Fruit fly (Drosophila melanogaster) whole organism, wandering third instar larva: ENCODE data around the gene CG10035.

Source experiments
- Hr78 ChIP-seq: fragments of >200 bp; optimal IDR thresholded peaks from 2 replicates; lab custom pipeline; 2017; ENCODE audit warnings: missing biosample characterization, missing genetic modification characterization
- Myc ChIP-seq: fragments of >200 bp; optimal IDR thresholded peaks from 2 replicates; lab custom pipeline; 2017
- Vsx2 ChIP-seq: fragments of 200-300, 225-300 bp; sonication (Bioruptor generic); optimal IDR thresholded peaks from 2 replicates; lab custom pipeline; 2018; ENCODE audit warnings: missing biosample characterization, missing genetic modification characterization; ENCODE audit not compliant: partially characterized antibody
- dl ChIP-seq, 2 experiments: fragments of 175-275, 200-275 bp in 1 of 2; fragments of 200-275 bp in 1 of 2; sonication (Bioruptor generic); optimal IDR thresholded peaks; lab custom pipeline; 2018; ENCODE audit warnings: mild to moderate bottlenecking in 2 of 2, missing biosample characterization in 2 of 2, missing genetic modification characterization in 2 of 2, moderate library complexity in 2 of 2; ENCODE audit not compliant: partially characterized antibody in 2 of 2, insufficient read depth in 1 of 2
- h ChIP-seq: fragments of 200-800 bp; sonication (Bioruptor generic); optimal IDR thresholded peaks from 3 replicates; lab custom pipeline; 2016; ENCODE audit warnings: missing biosample characterization, mild to moderate bottlenecking, missing genetic modification characterization
- pan ChIP-seq: fragments of >200 bp; optimal IDR thresholded peaks from 2 replicates; lab custom pipeline; 2017
- rgr ChIP-seq: fragments of 200-800 bp; sonication (Bioruptor generic); optimal IDR thresholded peaks from 3 replicates; lab custom pipeline; 2016; ENCODE audit warnings: missing biosample characterization, mild to moderate bottlenecking, missing genetic modification characterization
- sv ChIP-seq: fragments of 200-800 bp; sonication (Bioruptor generic); optimal IDR thresholded peaks from 3 replicates; lab custom pipeline; 2016; ENCODE audit warnings: missing biosample characterization, missing genetic modification characterization
- tai ChIP-seq: sonication (Bioruptor generic); optimal IDR thresholded peaks from 2 replicates; lab custom pipeline; 2016; ENCODE audit warnings: missing biosample characterization, missing genetic modification characterization

DNA sequence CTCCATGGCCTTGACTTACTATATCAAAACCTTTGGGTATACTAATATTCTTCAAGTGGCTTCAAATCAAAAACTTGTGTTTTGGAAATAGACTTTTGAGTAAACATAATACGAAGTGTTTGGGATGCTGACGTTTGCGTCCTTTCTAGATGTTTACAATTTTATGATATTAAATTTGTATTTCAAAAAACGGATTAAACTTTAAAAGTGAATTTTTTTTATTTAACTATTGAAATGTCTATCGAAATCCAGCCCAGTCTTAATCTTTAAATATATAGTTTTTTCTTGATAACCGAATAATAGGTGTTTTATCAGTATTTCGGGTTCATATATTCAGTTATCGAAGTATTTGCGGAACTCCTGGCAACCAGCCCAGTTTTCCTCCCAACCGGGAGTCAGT, 17.9 kb downstream of the CG10035 start, which contains the start of gene Tim17a1:
- no peak for TF ChIP-seq Vsx2 (GFP tag; lab: Kevin White, UChicago)
- TF ChIP-seq Myc (lab: Kevin White, UChicago): no peak
- no peak for TF ChIP-seq sv (GFP tag; lab: Kevin White, UChicago)
- no peak for TF ChIP-seq dl (GFP tag; optimal IDR thresholded peaks at IDR 0.05; lab: Kevin White, UChicago; ENCODE audit: insufficient read depth in 1 of 2, partially characterized antibody in 2 of 2)
- no peak for TF ChIP-seq Hr78 (GFP tag; lab: Kevin White, UChicago)
- no peak for TF ChIP-seq h (GFP tag; lab: Kevin White, UChicago)
- no peak for TF ChIP-seq rgr (GFP tag; lab: Kevin White, UChicago)
- no peak for TF ChIP-seq pan
- no peak for TF ChIP-seq tai (GFP tag; lab: Kevin White, UChicago)
